Worm (Caenorhabditis elegans) whole organism, dauer: ENCODE measurements around the gene W01A11.7.

Experiments used
- unc-62 ChIP-seq: sonication (generic microtip); optimal IDR thresholded peaks from 2 replicates; lab custom pipeline; 2017; ENCODE audit warnings: missing biosample characterization, missing genetic modification reagents, missing genetic modification characterization

W01A11.7 gene

ce11 chrV:6517305-6518224, 12.4 kb upstream of the W01A11.7 start:
- TF ChIP-seq unc-62 (GFP tag; lab: Kevin White, UChicago), result no peak

DNA sequence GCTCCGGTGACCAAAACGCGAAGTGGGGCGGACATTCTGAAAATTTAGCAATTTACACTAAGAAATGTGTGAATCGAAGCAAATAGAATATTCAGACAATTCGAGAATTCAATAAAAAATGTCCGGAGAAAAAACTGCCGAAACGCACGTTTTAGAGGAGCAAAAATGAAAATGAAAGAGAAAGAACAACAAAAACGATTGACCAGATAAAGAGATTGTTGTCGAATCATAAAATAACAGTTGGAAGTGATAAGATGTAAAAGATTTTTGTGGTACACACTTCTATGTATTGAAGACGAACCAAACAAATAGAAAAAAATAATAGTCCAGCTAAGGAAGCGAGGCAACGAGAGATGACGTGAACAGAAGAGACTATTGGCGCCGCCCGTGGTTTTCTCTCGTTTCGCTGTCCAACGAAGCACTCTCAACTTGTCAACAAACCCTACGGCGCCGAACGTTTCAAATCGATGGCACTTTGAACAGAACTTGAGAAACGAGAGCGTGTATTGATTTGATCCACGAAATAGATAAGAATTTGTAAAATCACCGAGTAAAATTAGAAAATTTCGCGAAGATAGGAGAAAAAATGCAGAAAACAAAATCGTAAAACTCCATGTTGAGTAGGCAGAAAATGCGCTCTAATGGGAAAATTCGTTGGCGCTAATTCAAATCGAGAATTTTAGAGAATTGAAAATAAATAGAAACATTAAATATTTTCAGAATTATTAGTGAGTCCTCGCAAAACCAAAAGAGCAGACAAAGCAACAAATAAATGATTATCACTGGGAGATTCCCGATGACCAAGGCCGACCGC, 11.5 kb upstream of the W01A11.7 start, which contains the start of gene mdh-1:
Gene mdh-1, minus strand, starts transcription at position 36 of the 814 bp plus-strand sequence.
- no peak for TF ChIP-seq unc-62 (GFP tag; lab: Kevin White, UChicago)

DNA sequence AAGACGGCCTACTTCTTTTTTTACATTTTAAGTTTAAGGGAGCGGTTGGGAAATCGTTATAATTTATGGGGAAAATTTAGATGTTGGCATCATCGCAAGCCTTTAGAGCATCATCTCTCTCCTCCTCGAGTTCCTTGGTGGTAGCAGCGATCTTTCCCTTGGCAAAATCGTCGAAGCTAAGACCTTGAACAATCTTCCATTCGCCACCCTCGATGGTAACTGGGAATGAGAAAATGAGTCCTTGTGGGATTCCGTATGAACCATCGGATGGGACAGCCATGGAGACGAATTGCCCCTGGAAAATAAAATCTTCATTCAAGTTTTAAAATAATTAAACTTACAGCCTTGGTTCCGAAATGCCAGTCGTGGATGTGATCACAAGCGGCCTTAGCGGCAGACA, 10.2 kb upstream of the W01A11.7 start:
- TF ChIP-seq unc-62 (GFP tag; lab: Kevin White, UChicago), result no peak

ce11 chrV:6514887-6515324, 9.7 kb upstream of the W01A11.7 start, which contains the start of gene dpy-11:
TSS of gene dpy-11 (minus strand) at chrV:6515240.
- TF ChIP-seq unc-62 (GFP tag; lab: Kevin White, UChicago), result no peak

DNA sequence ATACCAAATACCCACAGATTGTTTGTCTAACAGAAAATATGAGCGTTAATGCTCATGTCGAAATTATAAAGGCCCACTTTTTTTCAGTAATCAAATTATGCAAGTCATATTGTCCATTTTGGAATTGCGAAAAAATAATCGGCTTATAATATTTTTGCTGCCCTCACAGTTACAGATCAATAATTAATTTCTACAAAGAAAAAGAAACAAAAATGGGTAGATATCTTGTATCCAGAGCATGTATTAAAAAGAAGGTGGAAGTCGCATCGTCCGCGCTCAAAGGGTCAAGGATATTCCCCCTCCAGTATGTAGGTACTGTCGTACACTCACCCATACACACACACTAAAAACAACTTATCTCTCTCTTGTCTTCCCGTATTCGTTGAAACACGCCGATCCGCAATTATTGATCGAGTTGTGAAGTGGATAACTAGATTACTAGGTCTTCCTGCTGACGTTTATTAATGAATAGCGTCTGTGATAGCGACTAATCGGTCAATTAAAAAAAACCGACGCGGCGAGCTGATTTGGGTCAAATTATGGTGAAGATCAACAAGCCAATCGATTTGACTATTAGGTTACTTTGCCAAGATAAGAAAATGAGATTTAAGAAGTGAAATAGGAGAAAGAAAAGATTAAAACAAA, 8.7 kb upstream of the W01A11.7 start:
- no peak for TF ChIP-seq unc-62 (GFP tag; lab: Kevin White, UChicago)

DNA sequence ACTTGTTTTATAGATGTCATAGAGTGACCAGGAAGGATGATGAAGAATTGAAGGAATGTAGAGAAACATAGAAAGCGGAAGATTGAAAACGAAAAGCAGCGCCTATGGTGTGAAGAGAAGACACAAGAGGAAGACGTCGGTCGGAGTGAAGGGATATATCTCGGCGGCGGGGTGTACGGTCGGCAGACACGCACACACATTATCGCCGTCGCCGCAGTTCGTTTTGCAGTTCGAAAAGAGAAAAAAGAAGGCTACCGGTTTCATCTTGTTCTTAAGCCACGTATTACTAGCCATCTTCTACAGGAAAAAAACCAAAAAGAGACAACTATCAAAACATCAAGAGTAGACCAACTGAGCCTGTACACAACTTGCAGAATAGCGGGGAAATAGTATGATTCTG, 8.2 kb upstream of the W01A11.7 start:
- no peak for TF ChIP-seq unc-62 (GFP tag; lab: Kevin White, UChicago)

- no peak for TF ChIP-seq unc-62 (GFP tag; lab: Kevin White, UChicago)
Observed at ce11 chrV:6511121-6511520, 5.9 kb upstream of the W01A11.7 start, which contains the start of gene ubh-1. TSS of gene ubh-1 (minus strand) at chrV:6511409.

DNA sequence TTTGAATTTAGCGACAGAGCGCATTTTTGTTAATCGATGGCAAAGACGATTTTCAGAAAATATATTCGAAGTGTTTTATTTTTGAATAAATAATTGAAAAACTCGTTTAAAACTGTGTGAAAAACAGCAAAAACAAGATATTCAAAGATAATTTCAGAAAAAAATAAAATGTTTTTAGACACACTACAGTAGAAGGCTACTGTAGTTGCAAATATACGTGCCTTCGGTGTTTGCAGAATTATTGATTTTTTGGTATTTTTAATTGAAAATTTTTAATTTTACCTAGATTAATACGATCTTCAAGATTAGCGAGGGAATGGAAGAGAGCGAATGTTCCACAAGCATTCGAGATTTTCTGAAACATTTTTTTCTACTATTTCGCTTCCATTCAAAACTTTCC, 5.4 kb upstream of the W01A11.7 start:
- TF ChIP-seq unc-62 (GFP tag; lab: Kevin White, UChicago), result no peak

ce11 chrV:6509717-6510116, 4.5 kb upstream of the W01A11.7 start, which contains the start of gene ubh-2:
TSS of gene ubh-2 (minus strand) at chrV:6509817.
- TF ChIP-seq unc-62 (GFP tag; lab: Kevin White, UChicago), result no peak

- TF ChIP-seq unc-62 (GFP tag; lab: Kevin White, UChicago), result no peak
Observed at ce11 chrV:6508703-6509102, 3.5 kb upstream of the W01A11.7 start, which contains the start of gene ubh-3. TSS of gene ubh-3 (minus strand) at chrV:6508803.

DNA sequence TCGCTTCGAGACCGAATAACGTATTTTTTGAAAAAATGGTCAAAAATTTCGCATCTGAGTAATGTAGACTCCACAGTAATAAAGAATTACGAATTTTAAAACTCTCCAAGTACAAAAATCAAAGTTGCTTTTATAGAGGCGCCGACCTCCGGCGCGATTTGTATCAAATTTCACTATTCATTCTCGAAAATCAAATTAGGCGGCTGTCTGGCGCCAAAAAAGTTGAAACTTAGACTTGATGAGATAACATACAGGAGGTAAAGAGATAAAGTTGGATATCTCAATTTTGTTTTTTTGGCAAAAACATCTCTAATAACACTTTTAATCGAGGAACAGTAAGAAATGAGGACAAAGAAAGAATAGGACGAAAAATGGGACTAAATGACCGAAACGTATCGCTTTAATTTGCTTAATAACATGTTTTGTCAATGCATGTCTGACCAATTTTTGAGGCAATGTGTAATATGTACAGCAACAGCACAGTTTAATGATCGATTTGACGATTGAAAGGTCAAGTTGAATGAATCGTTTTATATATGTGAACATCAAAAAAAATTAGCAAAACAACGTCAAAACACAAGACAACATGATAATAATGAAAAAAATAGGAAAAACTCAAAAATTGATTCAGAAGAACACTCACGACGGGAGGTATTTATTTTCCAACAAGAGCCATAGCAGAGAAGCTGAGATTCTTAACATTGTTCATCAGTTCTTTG, 1.2 kb upstream of the W01A11.7 start:
- TF ChIP-seq unc-62 (GFP tag; lab: Kevin White, UChicago), result no peak

ce11 chrV:6504131-6504827, 910 bp downstream of the W01A11.7 start, which contains the start of gene moc-2:
TSS of gene moc-2 (minus strand) at chrV:6504181.
- no peak for TF ChIP-seq unc-62 (GFP tag; lab: Kevin White, UChicago)

DNA sequence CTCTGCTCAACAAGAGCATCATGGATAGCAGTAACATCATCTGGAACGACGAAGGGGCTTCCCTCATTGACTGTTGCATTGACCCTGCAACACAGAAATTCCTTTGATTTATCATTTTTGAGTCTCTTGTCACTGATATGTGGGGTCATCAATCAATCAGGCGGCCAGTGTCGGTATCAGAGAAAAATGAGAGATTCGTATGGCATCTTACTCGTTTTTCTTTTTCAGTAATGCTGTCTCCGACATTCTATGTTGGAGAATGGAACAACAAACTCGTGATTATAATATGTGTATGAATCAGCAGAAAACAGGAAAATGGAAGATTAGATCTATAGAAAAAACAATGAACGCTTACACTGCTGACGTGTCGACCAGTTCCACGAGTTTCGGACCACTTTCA, 2.0 kb downstream of the W01A11.7 start:
- TF ChIP-seq unc-62 (GFP tag; lab: Kevin White, UChicago), result no peak

- no peak for TF ChIP-seq unc-62 (GFP tag; lab: Kevin White, UChicago)
Observed at ce11 chrV:6498903-6499302, 6.3 kb downstream of the W01A11.7 start, which contains the start of gene W01A11.1. TSS of gene W01A11.1 (plus strand) at chrV:6499224.
